Worm (Caenorhabditis elegans): Measurements from ENCODE around the gene F49C5.9.

Gene F49C5.9

DNA sequence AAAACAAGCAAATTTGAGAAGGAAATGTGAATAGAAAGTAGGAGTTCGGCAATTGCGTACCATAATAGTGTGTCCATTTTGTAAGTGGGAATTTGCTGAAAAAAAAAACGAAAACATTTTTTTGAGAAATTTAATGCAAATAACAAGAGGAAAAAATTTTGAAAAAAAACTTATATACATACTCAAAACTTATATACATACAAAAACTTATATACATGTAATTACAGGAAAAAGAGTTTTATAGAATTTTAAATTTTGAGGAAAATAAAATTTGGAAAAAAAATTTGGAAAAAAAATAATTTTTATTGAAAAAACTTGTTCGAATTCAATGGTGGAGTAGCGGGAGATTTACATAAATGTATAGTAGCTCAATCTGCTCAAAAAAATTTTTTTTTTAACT is 41.6 kb downstream of the F49C5.9 start, which contains the start of gene ador-1:
TSS of gene ador-1 (minus strand) at position 101 of the 400 bp plus-strand sequence.
- TF ChIP-seq lin-13 (GFP tag; optimal IDR thresholded peaks at IDR 0.05), result no peak

DNA sequence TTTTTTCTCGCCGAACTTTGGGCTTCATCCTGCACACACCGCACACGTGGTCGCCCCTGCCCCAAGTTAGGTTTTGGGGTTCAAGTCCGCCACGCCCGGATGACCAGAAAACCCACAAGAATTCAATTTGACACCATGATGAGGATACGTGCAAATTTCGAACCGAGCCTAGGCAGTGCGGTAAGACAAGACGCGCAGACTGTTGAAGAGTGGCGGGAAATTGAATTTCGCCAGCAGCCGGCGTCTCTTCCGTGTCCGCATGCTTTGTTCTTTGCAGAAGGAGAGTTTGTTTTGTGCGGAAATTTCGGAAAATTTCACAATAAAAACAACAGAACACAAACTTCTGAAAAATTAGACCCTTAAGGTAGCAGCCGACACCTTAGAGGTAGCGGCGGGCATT is 44.5 kb downstream of the F49C5.9 start:
- no peak for TF ChIP-seq nhr-6 (tag; optimal IDR thresholded peaks at IDR 0.05)
- TF ChIP-seq lin-39 (tag; optimal IDR thresholded peaks at IDR 0.05), result no peak
- no peak for TF ChIP-seq lin-11 (tag; optimal IDR thresholded peaks at IDR 0.05)
- TF ChIP-seq aly-2 (tag; optimal IDR thresholded peaks at IDR 0.05), result no peak
- no peak for TF ChIP-seq snpc-4 (tag; optimal IDR thresholded peaks at IDR 0.05)
- no peak for TF ChIP-seq ceh-16 (tag; optimal IDR thresholded peaks at IDR 0.05)
- TF ChIP-seq zag-1 (tag; optimal IDR thresholded peaks at IDR 0.05), result no peak
- TF ChIP-seq mdl-1 (tag; optimal IDR thresholded peaks at IDR 0.05), result no peak

DNA sequence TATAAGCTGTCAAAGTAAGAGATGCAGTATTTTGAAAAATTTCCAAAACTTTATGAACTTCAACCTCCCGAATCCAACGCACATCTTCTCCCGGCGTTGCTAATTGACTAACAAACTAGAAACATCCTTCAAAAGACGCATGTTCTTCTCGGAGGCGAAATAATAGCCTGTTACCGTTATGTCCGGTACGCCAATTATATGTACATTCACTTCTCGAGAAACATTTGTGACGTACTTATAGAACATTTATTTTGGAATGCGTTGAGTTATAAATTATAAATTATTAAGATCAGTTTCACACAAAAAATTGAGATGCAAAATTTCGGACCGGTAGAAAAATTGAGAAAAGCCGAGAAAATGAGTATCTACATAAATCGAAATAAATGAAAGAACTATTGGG is 47.5 kb downstream of the F49C5.9 start, which contains the start of gene T21B4.3:
TSS of gene T21B4.3 (minus strand) at position 101 of the 400 bp plus-strand sequence.
- TF ChIP-seq sma-3 (GFP tag; optimal IDR thresholded peaks at IDR 0.05) (no peak), R02D3.7 (tag; optimal IDR thresholded peaks at IDR 0.05) (no peak), elt-3 (tag; optimal IDR thresholded peaks at IDR 0.05) (no peak), fos-1 (tag; optimal IDR thresholded peaks at IDR 0.05) (no peak), ztf-1 (GFP tag; conservative IDR thresholded peaks at IDR 0.05) (no peak), gmeb-1 (tag; optimal IDR thresholded peaks at IDR 0.05) (no peak), ztf-4 (tag; optimal IDR thresholded peaks at IDR 0.05) (no peak), mab-5 (tag; optimal IDR thresholded peaks at IDR 0.05) (no peak), alr-1 (tag; optimal IDR thresholded peaks at IDR 0.05) (no peak), nhr-77 (tag; optimal IDR thresholded peaks at IDR 0.05) (no peak), nhr-6 (tag; optimal IDR thresholded peaks at IDR 0.05) (no peak), Y55F3AM.14 (GFP tag; optimal IDR thresholded peaks at IDR 0.05) (no peak), C34F6.9 (tag; optimal IDR thresholded peaks at IDR 0.05) (no peak), blmp-1 (tag; optimal IDR thresholded peaks at IDR 0.05; ENCODE audit: insufficient read depth) (no peak), nhr-11 (tag; optimal IDR thresholded peaks at IDR 0.05) (no peak), sma-9 (GFP tag; optimal IDR thresholded peaks at IDR 0.05) (no peak), sma-9 (tag; optimal IDR thresholded peaks at IDR 0.05) (no peak), nhr-25 (tag; optimal IDR thresholded peaks at IDR 0.05) (no peak), unc-62 (GFP tag; optimal IDR thresholded peaks at IDR 0.05) (no peak), nhr-237 (tag; optimal IDR thresholded peaks at IDR 0.05) (no peak)

DNA sequence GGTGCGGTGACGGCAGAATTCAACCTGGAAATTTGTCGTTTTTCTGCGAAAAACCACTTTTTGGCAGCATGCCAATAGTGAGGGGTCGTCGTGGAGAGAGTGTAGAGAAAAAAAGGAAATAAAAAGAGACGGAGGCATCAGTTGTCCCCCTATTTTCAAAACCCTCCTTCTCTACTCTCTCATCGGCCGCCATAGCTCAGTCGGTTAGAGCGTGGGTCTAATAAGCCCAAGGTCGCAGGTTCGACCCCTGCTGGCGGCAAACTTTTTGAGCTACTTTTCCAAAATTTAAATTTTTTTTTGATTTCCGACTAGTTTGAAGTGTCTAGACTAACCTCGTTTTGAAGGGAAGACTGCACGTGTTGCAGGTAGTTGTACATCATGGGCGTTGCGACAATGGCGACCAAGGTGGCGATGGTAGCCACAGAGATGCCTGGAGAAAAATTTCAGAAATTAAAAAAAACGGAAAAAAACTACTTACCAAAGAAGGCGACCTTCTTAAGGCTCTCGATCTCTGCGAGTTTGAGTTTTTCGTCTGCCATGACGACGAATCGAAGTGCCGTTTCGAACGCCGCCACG is 49.8 kb downstream of the F49C5.9 start, which contains the start of gene col-85:
TSS of gene col-85 (minus strand) at position 540 of the 576 bp plus-strand sequence.
- TF ChIP-seq nhr-129 (tag; optimal IDR thresholded peaks at IDR 0.05) (peak; percentile 75), sem-4 (tag; optimal IDR thresholded peaks at IDR 0.05) (peak; percentile 46), ztf-11 (tag; optimal IDR thresholded peaks at IDR 0.05) (no peak), unc-55 (GFP tag; optimal IDR thresholded peaks at IDR 0.05) (peak; percentile 71), peb-1 (tag; optimal IDR thresholded peaks at IDR 0.05) (no peak), ama-1 (optimal IDR thresholded peaks at IDR 0.05) (no peak), elt-1 (tag; optimal IDR thresholded peaks at IDR 0.05) (no peak), elt-3 (tag; optimal IDR thresholded peaks at IDR 0.05) (no peak), mab-5 (tag; optimal IDR thresholded peaks at IDR 0.05) (no peak), nhr-6 (tag; optimal IDR thresholded peaks at IDR 0.05) (peak; percentile 47), gmeb-1 (tag; optimal IDR thresholded peaks at IDR 0.05) (peak; percentile 69), ZK546.5 (tag; optimal IDR thresholded peaks at IDR 0.05) (no peak), nhr-25 (tag; optimal IDR thresholded peaks at IDR 0.05) (no peak), sma-3 (GFP tag; optimal IDR thresholded peaks at IDR 0.05) (peak; percentile 65), lsy-2 (tag; optimal IDR thresholded peaks at IDR 0.05) (peak; percentile 68 to 70), C34F6.9 (tag; optimal IDR thresholded peaks at IDR 0.05) (peak; percentile 56), lin-13 (GFP tag; optimal IDR thresholded peaks at IDR 0.05) (no peak), lin-39 (tag; optimal IDR thresholded peaks at IDR 0.05) (no peak), nhr-12 (tag; optimal IDR thresholded peaks at IDR 0.05) (no peak), unc-39 (tag; optimal IDR thresholded peaks at IDR 0.05) (no peak), blmp-1 (tag; optimal IDR thresholded peaks at IDR 0.05; ENCODE audit: insufficient read depth) (no peak), nhr-77 (tag; optimal IDR thresholded peaks at IDR 0.05) (no peak), aly-2 (tag; optimal IDR thresholded peaks at IDR 0.05) (no peak), nhr-237 (tag; optimal IDR thresholded peaks at IDR 0.05) (no peak), ztf-1 (GFP tag; conservative IDR thresholded peaks at IDR 0.05) (no peak), snpc-4 (tag; optimal IDR thresholded peaks at IDR 0.05) (peak; percentile 92), alr-1 (tag; optimal IDR thresholded peaks at IDR 0.05) (no peak), R02D3.7 (tag; optimal IDR thresholded peaks at IDR 0.05) (no peak), dmd-4 (tag; optimal IDR thresholded peaks at IDR 0.05) (no peak), egl-27 (tag; optimal IDR thresholded peaks at IDR 0.05) (peak; percentile 53), lin-11 (tag; optimal IDR thresholded peaks at IDR 0.05) (peak; percentile 69), nhr-21 (tag; optimal IDR thresholded peaks at IDR 0.05) (peak; percentile 60), sma-9 (GFP tag; optimal IDR thresholded peaks at IDR 0.05) (peak; percentile 85), sma-9 (tag; optimal IDR thresholded peaks at IDR 0.05) (no peak), nhr-11 (tag; optimal IDR thresholded peaks at IDR 0.05) (peak; percentile 8), ceh-82 (tag; optimal IDR thresholded peaks at IDR 0.05) (no peak), F13H6.1 (tag; optimal IDR thresholded peaks at IDR 0.05) (peak; percentile 67), crh-2 (tag; optimal IDR thresholded peaks at IDR 0.05) (peak; percentile 60), Y55F3AM.14 (GFP tag; optimal IDR thresholded peaks at IDR 0.05) (peak; percentile 54)
